Worm (Caenorhabditis elegans) whole organism, mixed stage, embryonic: ENCODE results near the gene C03G6.21.

Experiments used
- bed-3 ChIP-seq: fragments of 200-800 bp; sonication (Bioruptor generic); optimal IDR thresholded peaks from 3 replicates; lab custom pipeline; 2018; ENCODE audit warnings: mild to moderate bottlenecking, missing genetic modification characterization, moderate library complexity, missing compliant biosample characterization
- ceh-83 ChIP-seq: fragments of 200-800 bp; sonication (Bioruptor generic); optimal IDR thresholded peaks from 2 replicates; lab custom pipeline; 2018; ENCODE audit warnings: mild to moderate bottlenecking, missing genetic modification characterization, missing compliant biosample characterization
- elt-3 ChIP-seq: fragments of 150-350 bp; optimal IDR thresholded peaks from 2 replicates; lab custom pipeline; 2014; ENCODE audit warnings: missing biosample characterization, missing genetic modification characterization
- lin-13 ChIP-seq: fragments of 150-350 bp; optimal IDR thresholded peaks from 2 replicates; lab custom pipeline; 2014; ENCODE audit warnings: missing biosample characterization, missing genetic modification characterization
- lsy-2 ChIP-seq: fragments of 150-350 bp; optimal IDR thresholded peaks from 2 replicates; lab custom pipeline; 2014; ENCODE audit warnings: missing biosample characterization, missing genetic modification characterization
- mep-1 ChIP-seq: fragments of 150-350 bp; optimal IDR thresholded peaks from 2 replicates; lab custom pipeline; 2017; ENCODE audit warnings: missing biosample characterization, missing genetic modification reagents, missing genetic modification characterization, inconsistent platforms
- nhr-237 ChIP-seq: fragments of 150-350 bp; optimal IDR thresholded peaks from 2 replicates; lab custom pipeline; 2014; ENCODE audit warnings: missing biosample characterization, missing genetic modification characterization
- nhr-28 ChIP-seq: fragments of 150-350 bp; optimal IDR thresholded peaks from 2 replicates; lab custom pipeline; 2014; ENCODE audit warnings: missing biosample characterization, missing genetic modification characterization
- snpc-4 ChIP-seq: fragments of 150-350 bp; optimal IDR thresholded peaks from 2 replicates; lab custom pipeline; 2014; ENCODE audit warnings: missing biosample characterization, missing genetic modification characterization
- unc-39 ChIP-seq: fragments of 150-350 bp; optimal IDR thresholded peaks from 2 replicates; lab custom pipeline; 2014; ENCODE audit warnings: missing biosample characterization, missing genetic modification characterization
- unc-62 ChIP-seq: fragments of 150-350 bp; optimal IDR thresholded peaks from 2 replicates; lab custom pipeline; 2014; ENCODE audit warnings: missing biosample characterization, missing genetic modification reagents, missing genetic modification characterization
- zip-8 ChIP-seq: fragments of 150-350 bp; optimal IDR thresholded peaks from 2 replicates; lab custom pipeline; 2014; ENCODE audit warnings: missing biosample characterization, missing genetic modification characterization
- ztf-11 ChIP-seq: fragments of 150-350 bp; optimal IDR thresholded peaks from 2 replicates; lab custom pipeline; 2014; ENCODE audit warnings: missing biosample characterization, missing genetic modification characterization

- TF ChIP-seq ceh-83 (GFP tag; lab: Kevin White, UChicago) (no peak), mep-1 (tag; lab: Kevin White, UChicago) (no peak), lsy-2 (tag; lab: Kevin White, UChicago) (no peak), zip-8 (tag; lab: Kevin White, UChicago) (no peak), nhr-28 (tag; lab: Kevin White, UChicago) (no peak), unc-62 (GFP tag; lab: Kevin White, UChicago) (no peak), snpc-4 (tag; lab: Kevin White, UChicago) (no peak), unc-39 (tag; lab: Kevin White, UChicago) (no peak), elt-3 (no peak), bed-3 (no peak), nhr-237 (tag; lab: Kevin White, UChicago) (no peak), ztf-11 (tag; lab: Kevin White, UChicago) (no peak), lin-13 (tag; lab: Kevin White, UChicago) (no peak)
These were observed 42.6 kb upstream of the C03G6.21 start, which contains the start of gene gst-41 for ce11 chrV:7399202-7399601.
